Fruit fly (Drosophila melanogaster) whole organism, embryonic: ENCODE data around the gene CG31365.

Experiments used
- Abd-B ChIP-seq: fragments of 200-800 bp; sonication (Bioruptor generic); optimal IDR thresholded peaks from 2 replicates; lab custom pipeline; 2018; ENCODE audit warnings: missing biosample characterization, mild to moderate bottlenecking, missing genetic modification characterization, moderate library complexity
- Adf1 ChIP-seq: fragments of 200-800 bp; sonication (Bioruptor generic); IDR thresholded peaks from 2 replicates; pipeline ENCODE4 v1.3.6; 2022; ENCODE audit warnings: missing biosample characterization, missing genetic modification characterization
- CG10147 ChIP-seq: fragments of 200-800 bp; sonication (Bioruptor generic); optimal IDR thresholded peaks from 2 replicates; lab custom pipeline; 2019; ENCODE audit warnings: missing biosample characterization, mild to moderate bottlenecking, missing genetic modification characterization, moderate library complexity
- CG10565 ChIP-seq: fragments of 200-800 bp; sonication (Bioruptor generic); optimal IDR thresholded peaks from 3 replicates; lab custom pipeline; 2016; ENCODE audit warnings: missing biosample characterization, mild to moderate bottlenecking, missing genetic modification characterization
- CG11085 ChIP-seq: fragments of 200-800 bp; sonication (Bioruptor generic); IDR thresholded peaks from 2 replicates; pipeline ENCODE4 v1.3.6; 2022; ENCODE audit warnings: missing biosample characterization, missing genetic modification characterization
- CG11247 ChIP-seq: fragments of 200-800 bp; sonication (Bioruptor generic); IDR thresholded peaks from 2 replicates; pipeline ENCODE4 v1.3.6; 2022; ENCODE audit warnings: missing biosample characterization, missing genetic modification characterization
- CG14050 ChIP-seq: fragments of 200-800 bp; sonication (Bioruptor generic); IDR thresholded peaks from 3 replicates; pipeline ENCODE4 v1.3.6; 2022; ENCODE audit warnings: missing biosample characterization, missing genetic modification characterization
- CG15601 ChIP-seq: fragments of 200-800 bp; sonication (Bioruptor generic); optimal IDR thresholded peaks from 3 replicates; lab custom pipeline; 2019; ENCODE audit warnings: missing biosample characterization, mild to moderate bottlenecking, missing genetic modification characterization, moderate library complexity
- CG15696 ChIP-seq: fragments of 200-800 bp; sonication (Bioruptor generic); optimal IDR thresholded peaks from 2 replicates; lab custom pipeline; 2019; ENCODE audit warnings: missing biosample characterization, mild to moderate bottlenecking, missing genetic modification characterization, moderate library complexity
- CG1647 ChIP-seq: fragments of 200-800 bp; sonication (Bioruptor generic); optimal IDR thresholded peaks from 3 replicates; lab custom pipeline; 2016; ENCODE audit warnings: missing biosample characterization, missing genetic modification characterization
- CG17829 ChIP-seq: fragments of 200-800 bp; optimal IDR thresholded peaks from 2 replicates; lab custom pipeline; 2019; ENCODE audit warnings: missing biosample characterization, mild to moderate bottlenecking, missing genetic modification characterization, moderate library complexity
- CG18011 ChIP-seq: fragments of 200-800 bp; sonication (Bioruptor generic); optimal IDR thresholded peaks from 2 replicates; lab custom pipeline; 2017; ENCODE audit warnings: missing biosample characterization, missing genetic modification characterization, mild to moderate bottlenecking, moderate library complexity, missing genotype
- CG18599 ChIP-seq: fragments of 200-800 bp; sonication (Bioruptor generic); optimal IDR thresholded peaks from 3 replicates; lab custom pipeline; 2017; ENCODE audit warnings: missing biosample characterization, missing genetic modification characterization, mild to moderate bottlenecking, moderate library complexity, missing genetic modification reagents
- CG18764 ChIP-seq: fragments of 200-800 bp; sonication (Bioruptor generic); optimal IDR thresholded peaks from 3 replicates; lab custom pipeline; 2016; ENCODE audit warnings: missing biosample characterization, missing genetic modification characterization
- CG3995 ChIP-seq: fragments of 200-800 bp; sonication (Bioruptor generic); optimal IDR thresholded peaks from 3 replicates; lab custom pipeline; 2016; ENCODE audit warnings: missing biosample characterization, missing genetic modification characterization
- CG6272 ChIP-seq: fragments of 200-800 bp; sonication (Bioruptor generic); IDR thresholded peaks from 2 replicates; pipeline ENCODE4 v1.3.6; 2022; ENCODE audit warnings: missing biosample characterization, missing genetic modification characterization
- CG6813 ChIP-seq: fragments of 200-800 bp; sonication (Bioruptor generic); optimal IDR thresholded peaks from 2 replicates; lab custom pipeline; 2017; ENCODE audit warnings: missing biosample characterization, missing genetic modification characterization, mild to moderate bottlenecking, moderate library complexity, missing genetic modification reagents
- CG7963 ChIP-seq: fragments of 200-800 bp; sonication (Bioruptor generic); IDR thresholded peaks from 3 replicates; pipeline ENCODE4 v1.3.6; 2022; ENCODE audit warnings: missing biosample characterization, missing genetic modification characterization; ENCODE audit not compliant: partially characterized antibody
- CG8089 ChIP-seq: fragments of 200-800 bp; sonication (Bioruptor generic); optimal IDR thresholded peaks from 3 replicates; lab custom pipeline; 2016; ENCODE audit warnings: missing biosample characterization, missing genetic modification characterization
- CG9727 ChIP-seq: fragments of 200-800 bp; sonication (Bioruptor generic); optimal IDR thresholded peaks from 3 replicates; lab custom pipeline; 2017; ENCODE audit warnings: missing biosample characterization, mild to moderate bottlenecking, missing genetic modification characterization
- CG9876 ChIP-seq: fragments of 200-800 bp; sonication (Bioruptor generic); optimal IDR thresholded peaks from 2 replicates; lab custom pipeline; 2016; ENCODE audit warnings: missing biosample characterization, missing genetic modification characterization
- Chrac-16 ChIP-seq: fragments of 200-800 bp; sonication (Bioruptor generic); optimal IDR thresholded peaks from 3 replicates; lab custom pipeline; 2016; ENCODE audit warnings: missing biosample characterization, missing genetic modification characterization
- E2f1 ChIP-seq: fragments of 200-800 bp; sonication (Bioruptor generic); IDR thresholded peaks from 2 replicates; pipeline ENCODE4 v1.3.6; 2022; ENCODE audit warnings: missing biosample characterization, missing genetic modification characterization
- Fer2 ChIP-seq: fragments of 200-800 bp; sonication (Bioruptor generic); optimal IDR thresholded peaks from 2 replicates; lab custom pipeline; 2018; ENCODE audit warnings: missing biosample characterization, mild to moderate bottlenecking, missing genetic modification characterization, moderate library complexity
- HLHmδ ChIP-seq: fragments of 200-800 bp; sonication (Bioruptor generic); optimal IDR thresholded peaks from 2 replicates; lab custom pipeline; 2018; ENCODE audit warnings: missing biosample characterization, mild to moderate bottlenecking, missing genetic modification characterization, moderate library complexity
- HmgD ChIP-seq: fragments of 200-800 bp; sonication (Bioruptor generic); optimal IDR thresholded peaks from 3 replicates; lab custom pipeline; 2016; ENCODE audit warnings: missing biosample characterization, missing genetic modification characterization
- Hmx ChIP-seq: fragments of 200-800 bp; sonication (Bioruptor generic); optimal IDR thresholded peaks from 2 replicates; lab custom pipeline; 2016; ENCODE audit warnings: missing biosample characterization, missing genetic modification characterization
- Hsf ChIP-seq: fragments of 200-800 bp; sonication (Bioruptor generic); optimal IDR thresholded peaks from 3 replicates; lab custom pipeline; 2016; ENCODE audit warnings: missing biosample characterization, missing genetic modification characterization
- Meics ChIP-seq: fragments of 200-800 bp; sonication (Bioruptor generic); optimal IDR thresholded peaks from 2 replicates; lab custom pipeline; 2017; ENCODE audit warnings: missing biosample characterization, mild to moderate bottlenecking, missing genetic modification characterization
- NC2β ChIP-seq: fragments of 200-800 bp; sonication (Bioruptor generic); optimal IDR thresholded peaks from 2 replicates; lab custom pipeline; 2016; ENCODE audit warnings: missing biosample characterization, missing genetic modification characterization
- Neu2 ChIP-seq: fragments of 200-800 bp; sonication (Bioruptor generic); optimal IDR thresholded peaks from 3 replicates; lab custom pipeline; 2016; ENCODE audit warnings: missing biosample characterization, missing genetic modification characterization, borderline replicate concordance
- Nf-YB ChIP-seq: fragments of 200-800 bp; sonication (Bioruptor generic); optimal IDR thresholded peaks from 3 replicates; lab custom pipeline; 2019; ENCODE audit warnings: missing biosample characterization, mild to moderate bottlenecking, missing genetic modification characterization, moderate library complexity
- Nf-YC ChIP-seq: fragments of 200-800 bp; optimal IDR thresholded peaks from 3 replicates; lab custom pipeline; 2019; ENCODE audit warnings: missing biosample characterization, mild to moderate bottlenecking, missing genetic modification characterization, moderate library complexity
- NfI ChIP-seq: fragments of 200-800 bp; sonication (Bioruptor generic); optimal IDR thresholded peaks from 3 replicates; lab custom pipeline; 2018; ENCODE audit warnings: missing biosample characterization, mild to moderate bottlenecking, missing genetic modification characterization, moderate library complexity
- cg ChIP-seq: fragments of 200-800 bp; sonication (Bioruptor generic); optimal IDR thresholded peaks from 3 replicates; lab custom pipeline; 2019; ENCODE audit warnings: missing biosample characterization, mild to moderate bottlenecking, missing genetic modification characterization, moderate library complexity
- dmrt11E ChIP-seq: fragments of 200-800 bp; sonication (Bioruptor generic); optimal IDR thresholded peaks from 3 replicates; lab custom pipeline; 2018; ENCODE audit warnings: missing biosample characterization, mild to moderate bottlenecking, missing genetic modification characterization, moderate library complexity
- fd3F ChIP-seq: fragments of 200-800 bp; sonication (Bioruptor generic); optimal IDR thresholded peaks from 2 replicates; lab custom pipeline; 2018; ENCODE audit warnings: missing biosample characterization, mild to moderate bottlenecking, missing genetic modification characterization, moderate library complexity
- gcm2 ChIP-seq: fragments of 200-800 bp; sonication (Bioruptor generic); optimal IDR thresholded peaks from 2 replicates; lab custom pipeline; 2016; ENCODE audit warnings: missing biosample characterization, missing genetic modification characterization
- gsb ChIP-seq: fragments of 200-800 bp; sonication (Bioruptor generic); IDR thresholded peaks from 2 replicates; pipeline ENCODE4 v1.3.6; 2022; ENCODE audit warnings: missing biosample characterization, missing genetic modification characterization
- hth ChIP-seq: fragments of >200 bp; optimal IDR thresholded peaks from 2 replicates; lab custom pipeline; 2017; ENCODE audit warnings: inconsistent platforms
- ind ChIP-seq: fragments of 200-800 bp; sonication (Bioruptor generic); optimal IDR thresholded peaks from 3 replicates; lab custom pipeline; 2016; ENCODE audit warnings: missing biosample characterization, missing genetic modification characterization
- inv ChIP-seq: fragments of 200-800 bp; sonication (Bioruptor generic); IDR thresholded peaks from 2 replicates; pipeline ENCODE4 v1.3.6; 2022; ENCODE audit warnings: missing biosample characterization, missing genetic modification characterization; ENCODE audit not compliant: partially characterized antibody
- oc ChIP-seq: fragments of 200-800 bp; sonication (Bioruptor generic); optimal IDR thresholded peaks from 2 replicates; lab custom pipeline; 2018; ENCODE audit warnings: missing biosample characterization, mild to moderate bottlenecking, missing genetic modification characterization, moderate library complexity
- run ChIP-seq: fragments of 200-800 bp; sonication (Bioruptor generic); optimal IDR thresholded peaks from 3 replicates; lab custom pipeline; 2018; ENCODE audit warnings: missing biosample characterization, mild to moderate bottlenecking, missing genetic modification characterization
- schlank ChIP-seq: fragments of 200-800 bp; sonication (Bioruptor generic); optimal IDR thresholded peaks from 2 replicates; lab custom pipeline; 2018; ENCODE audit warnings: missing biosample characterization, mild to moderate bottlenecking, missing genetic modification characterization
- sens ChIP-seq: fragments of 200-800 bp; sonication (Bioruptor generic); peaks from one replicate; lab custom pipeline; 2016; ENCODE audit warnings: missing biosample characterization, missing genetic modification characterization
- slp2 ChIP-seq: fragments of 200-800 bp; sonication (Bioruptor generic); optimal IDR thresholded peaks from 2 replicates; lab custom pipeline; 2016; ENCODE audit warnings: missing biosample characterization, missing genetic modification characterization
- tx ChIP-seq: fragments of 200-800 bp; sonication (Bioruptor generic); optimal IDR thresholded peaks from 2 replicates; lab custom pipeline; 2016; ENCODE audit warnings: missing biosample characterization, missing genetic modification characterization
- wdn ChIP-seq: fragments of 200-800 bp; sonication (Bioruptor generic); IDR thresholded peaks from 2 replicates; pipeline ENCODE4 v1.3.6; 2022; ENCODE audit warnings: missing biosample characterization, missing genetic modification characterization
- zf30C ChIP-seq: fragments of 200-800 bp; sonication (Bioruptor generic); optimal IDR thresholded peaks from 3 replicates; lab custom pipeline; 2018; ENCODE audit warnings: missing biosample characterization, mild to moderate bottlenecking, missing genetic modification characterization

Gene CG31365

dm6 chr3R:23112680-23113362 lies 13.4 kb downstream of the CG31365 start, which contains the start of gene Cow (continued):
- TF ChIP-seq Nf-YC (tag; lab: Kevin White, UChicago) (peak; percentile 24), CG18764 (GFP tag; lab: Kevin White, UChicago) (peak; percentile 3), CG17829 (tag; lab: Kevin White, UChicago) (peak; percentile 32), inv (GFP tag; lab: Robert Waterston, UW) (no peak), Hsf (GFP tag; lab: Kevin White, UChicago) (peak; percentile 50), CG7963 (GFP tag; lab: Robert Waterston, UW) (no peak), Neu2 (no peak), HmgD (GFP tag; lab: Kevin White, UChicago) (no peak), CG8089 (GFP tag; lab: Kevin White, UChicago) (peak; percentile 6), Nf-YB (peak; percentile 12), gcm2 (peak; percentile 26), CG6272 (GFP tag; lab: Robert Waterston, UW) (peak; percentile 71), CG15601 (tag; lab: Kevin White, UChicago) (no peak), CG11247 (GFP tag; lab: Robert Waterston, UW) (no peak), hth (lab: Kevin White, UChicago) (no peak), Abd-B (GFP tag; lab: Kevin White, UChicago) (no peak), gsb (GFP tag; lab: Robert Waterston, UW) (no peak), zf30C (peak; percentile 46), Hmx (GFP tag; lab: Kevin White, UChicago) (no peak), E2f1 (peak; percentile 74), ind (peak; percentile 64), fd3F (GFP tag; lab: Kevin White, UChicago) (peak; percentile 48), tx (peak; percentile 11), CG10565 (GFP tag; lab: Kevin White, UChicago) (no peak), HLHmδ (GFP tag; lab: Kevin White, UChicago) (no peak), CG1647 (GFP tag; lab: Kevin White, UChicago) (no peak), Chrac-16 (GFP tag; lab: Kevin White, UChicago) (peak; percentile 19), dmrt11E (no peak), CG9727 (peak; percentile 60), oc (tag; lab: Kevin White, UChicago) (no peak), CG18599 (peak; percentile 93), NfI (GFP tag; lab: Kevin White, UChicago) (peak; percentile 55), cg (GFP tag; lab: Kevin White, UChicago) (no peak), run (tag; lab: Kevin White, UChicago) (no peak), CG11085 (no peak), CG18011 (GFP tag; lab: Kevin White, UChicago) (no peak), wdn (GFP tag; lab: Robert Waterston, UW) (peak; percentile 39; the same call in 1 of the 2 replicates), CG15696 (tag; lab: Kevin White, UChicago) (no peak), CG10147 (GFP tag; lab: Kevin White, UChicago) (peak; percentile 75), Fer2 (tag; lab: Kevin White, UChicago) (peak; percentile 27), CG3995 (GFP tag; lab: Kevin White, UChicago) (no peak), Meics (GFP tag; lab: Kevin White, UChicago) (peak; percentile 84), schlank (peak; percentile 43), Adf1 (GFP tag; lab: Robert Waterston, UW) (peak; percentile 32; the same call in 1 of the 2 replicates), NC2β (no peak), CG6813 (GFP tag; lab: Kevin White, UChicago) (peak; percentile 57), CG9876 (no peak), CG14050 (peak; percentile 48; the same call in 1 of the 3 replicates), sens (peak; percentile 89), slp2 (GFP tag; lab: Kevin White, UChicago) (peak; percentile 14)
